Worm (Caenorhabditis elegans) whole organism, early embryonic: Measurements from ENCODE around the gene B0563.9.

Experiments
- aly-1 ChIP-seq: sonication (generic microtip); optimal IDR thresholded peaks from 2 replicates; lab custom pipeline; 2016; ENCODE audit warnings: missing genetic modification characterization, missing compliant biosample characterization
- ceh-13 ChIP-seq: fragments of 200-800 bp; sonication (Bioruptor generic); optimal IDR thresholded peaks from 2 replicates; lab custom pipeline; 2018; ENCODE audit warnings: mild to moderate bottlenecking, missing genetic modification characterization, missing compliant biosample characterization
- ceh-36 ChIP-seq: sonication (generic microtip); optimal IDR thresholded peaks from 2 replicates; lab custom pipeline; 2016; ENCODE audit warnings: missing genetic modification characterization, inconsistent platforms, missing compliant biosample characterization
- hmbx-1 ChIP-seq: sonication (generic microtip); optimal IDR thresholded peaks from 2 replicates; lab custom pipeline; 2016; ENCODE audit warnings: mild to moderate bottlenecking, missing genetic modification characterization, missing compliant biosample characterization
- hmg-4 ChIP-seq: fragments of 200-800 bp; sonication (Bioruptor generic); optimal IDR thresholded peaks from 2 replicates; lab custom pipeline; 2018; ENCODE audit warnings: mild to moderate bottlenecking, missing genetic modification characterization, missing compliant biosample characterization
- pes-1 ChIP-seq: fragments of 200-800 bp; sonication (Bioruptor generic); IDR thresholded peaks from 2 replicates; pipeline ENCODE4 v1.3.6; 2022; ENCODE audit warnings: missing genetic modification reagents, missing genetic modification characterization, missing compliant biosample characterization
- tbx-37 ChIP-seq: fragments of 200-800 bp; sonication (Bioruptor generic); conservative IDR thresholded peaks from 2 replicates; pipeline ENCODE4 v1.3.6; 2022; ENCODE audit warnings: missing genetic modification reagents, missing genetic modification characterization, missing compliant biosample characterization

B0563.9 gene

DNA sequence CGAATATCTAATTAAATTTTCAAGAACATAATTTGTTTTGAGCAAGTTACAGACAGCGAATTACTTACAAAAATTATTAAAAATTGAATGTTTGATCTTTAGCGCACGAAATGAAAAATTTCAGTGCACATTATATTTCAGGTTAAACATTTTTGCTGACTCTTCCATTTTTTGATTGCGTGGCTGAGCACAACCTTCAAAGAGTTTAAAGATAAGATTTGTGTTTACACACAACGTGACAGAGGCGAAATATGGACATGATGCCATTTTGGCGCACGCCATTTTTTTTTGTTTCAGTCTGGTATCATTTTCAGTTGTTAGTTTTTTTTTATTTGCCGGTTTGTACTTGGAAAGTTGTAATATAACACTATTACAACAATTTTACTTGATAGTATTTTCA lies 44.3 kb downstream of the B0563.9 start:
- TF ChIP-seq hmg-4 (GFP tag; lab: Kevin White, UChicago) (no peak), tbx-37 (GFP tag; lab: Robert Waterston, UW) (no peak), aly-1 (tag; lab: Kevin White, UChicago) (no peak), hmbx-1 (tag; lab: Kevin White, UChicago) (no peak), ceh-36 (tag; lab: Kevin White, UChicago) (no peak), ceh-13 (GFP tag; lab: Kevin White, UChicago) (no peak), pes-1 (GFP tag; lab: Robert Waterston, UW) (no peak)

DNA sequence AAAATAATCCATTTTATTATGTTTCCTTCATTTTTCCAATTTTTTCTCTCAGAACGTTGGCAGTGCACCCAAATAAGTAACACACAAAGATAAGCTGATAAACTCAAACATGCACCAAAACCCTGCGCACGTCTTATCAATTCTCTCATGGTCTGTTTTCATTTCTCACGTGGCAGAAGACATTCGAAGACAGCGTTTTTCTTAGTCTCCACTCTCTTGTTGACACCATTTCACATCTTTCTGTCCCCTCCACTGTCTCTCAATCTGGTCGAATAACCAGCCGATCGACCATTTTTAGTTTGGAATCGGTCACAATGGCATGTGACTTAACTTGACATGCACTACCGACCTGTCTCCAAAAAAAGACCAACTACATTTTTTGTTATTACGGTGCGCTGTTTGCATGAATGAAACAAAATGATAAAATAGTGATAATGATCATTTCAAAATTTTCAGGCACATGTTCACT lies 45.6 kb downstream of the B0563.9 start, which contains the start of gene C35B8.3:
TSS of gene C35B8.3 (plus strand) at position 51 of the 469 bp plus-strand sequence.
- TF ChIP-seq ceh-36 (tag; lab: Kevin White, UChicago) (no peak), pes-1 (GFP tag; lab: Robert Waterston, UW) (no peak), tbx-37 (GFP tag; lab: Robert Waterston, UW) (no peak)
